Fruit fly (Drosophila melanogaster) whole organism, embryonic: ENCODE results near the gene CG46467.

Experiments used
- Atf6 ChIP-seq: fragments of 200-800 bp; sonication (Bioruptor generic); IDR thresholded peaks from 2 replicates; pipeline ENCODE4 v1.3.6; 2022; ENCODE audit warnings: missing biosample characterization, missing genetic modification characterization
- CG10543 ChIP-seq: fragments of 200-800 bp; sonication (Bioruptor generic); optimal IDR thresholded peaks from 3 replicates; lab custom pipeline; 2017; ENCODE audit warnings: missing biosample characterization, mild to moderate bottlenecking, missing genetic modification characterization, moderate library complexity
- CG11085 ChIP-seq: fragments of 200-800 bp; sonication (Bioruptor generic); IDR thresholded peaks from 2 replicates; pipeline ENCODE4 v1.3.6; 2022; ENCODE audit warnings: missing biosample characterization, missing genetic modification characterization
- CG12769 ChIP-seq: fragments of 200-800 bp; sonication (Bioruptor generic); optimal IDR thresholded peaks from 2 replicates; lab custom pipeline; 2019; ENCODE audit warnings: missing biosample characterization, mild to moderate bottlenecking, missing genetic modification characterization, moderate library complexity
- CG13894 ChIP-seq: fragments of 200-800 bp; sonication (Bioruptor generic); optimal IDR thresholded peaks from 3 replicates; lab custom pipeline; 2018; ENCODE audit warnings: missing biosample characterization, mild to moderate bottlenecking, missing genetic modification characterization, moderate library complexity
- CG14965 ChIP-seq: fragments of 200-800 bp; sonication (Bioruptor generic); optimal IDR thresholded peaks from 2 replicates; lab custom pipeline; 2016; ENCODE audit warnings: missing biosample characterization, missing genetic modification characterization, borderline replicate concordance
- CG17359 ChIP-seq: fragments of 200-800 bp; sonication (Bioruptor generic); optimal IDR thresholded peaks from 3 replicates; lab custom pipeline; 2018; ENCODE audit warnings: missing biosample characterization, mild to moderate bottlenecking, missing genetic modification characterization, moderate library complexity
- CG17361 ChIP-seq: fragments of 200-800 bp; sonication (Bioruptor generic); IDR thresholded peaks from 3 replicates; pipeline ENCODE4 v1.3.6; 2022; ENCODE audit warnings: missing biosample characterization, missing genetic modification characterization
- CG18599 ChIP-seq: fragments of 200-800 bp; sonication (Bioruptor generic); optimal IDR thresholded peaks from 3 replicates; lab custom pipeline; 2017; ENCODE audit warnings: missing biosample characterization, missing genetic modification characterization, mild to moderate bottlenecking, moderate library complexity, missing genetic modification reagents
- CG2199 ChIP-seq: fragments of 200-800 bp; sonication (Bioruptor generic); IDR thresholded peaks from 3 replicates; pipeline ENCODE4 v1.3.6; 2022; ENCODE audit warnings: missing biosample characterization, missing genetic modification characterization
- CG31441 ChIP-seq: fragments of 200-800 bp; sonication (Bioruptor generic); IDR thresholded peaks from 2 replicates; pipeline ENCODE4 v1.3.6; 2022; ENCODE audit warnings: missing biosample characterization, missing genetic modification characterization
- CG34376 ChIP-seq: fragments of 200-800 bp; sonication (Bioruptor generic); optimal IDR thresholded peaks from 2 replicates; lab custom pipeline; 2018; ENCODE audit warnings: missing biosample characterization, mild to moderate bottlenecking, missing genetic modification characterization
- CG7987 ChIP-seq: fragments of 200-800 bp; sonication (Bioruptor generic); optimal IDR thresholded peaks from 2 replicates; lab custom pipeline; 2018; ENCODE audit warnings: missing biosample characterization, mild to moderate bottlenecking, missing genetic modification characterization, moderate library complexity
- CTCF ChIP-seq: fragments of 200-800 bp; sonication (Bioruptor generic); optimal IDR thresholded peaks from 2 replicates; lab custom pipeline; 2017; ENCODE audit warnings: missing biosample characterization, mild to moderate bottlenecking, missing genetic modification characterization, moderate library complexity
- Deaf1 ChIP-seq: fragments of 200-800 bp; optimal IDR thresholded peaks from 3 replicates; lab custom pipeline; 2019; ENCODE audit warnings: missing biosample characterization, mild to moderate bottlenecking, missing genetic modification characterization, moderate library complexity
- E2f2 ChIP-seq: fragments of 200-800 bp; sonication (Bioruptor generic); IDR thresholded peaks from 2 replicates; pipeline ENCODE4 v1.3.6; 2022; ENCODE audit warnings: missing biosample characterization, missing genetic modification characterization
- Eip74EF ChIP-seq, 2 experiments: fragments of 200-800 bp in 1 of 2; fragments of >200 bp in 1 of 2; sonication (Bioruptor generic) in 1 of 2; optimal IDR thresholded peaks; 2 replicates each; lab custom pipeline; 2017 to 2019; ENCODE audit warnings: missing biosample characterization in 2 of 2, missing genetic modification characterization in 2 of 2, mild to moderate bottlenecking in 1 of 2, moderate library complexity in 1 of 2
- HLH4C ChIP-seq: fragments of 200-800 bp; sonication (Bioruptor generic); IDR thresholded peaks from 3 replicates; pipeline ENCODE4 v1.3.6; 2022; ENCODE audit warnings: missing biosample characterization, missing genetic modification characterization; ENCODE audit not compliant: partially characterized antibody
- HLHmδ ChIP-seq: fragments of 200-800 bp; sonication (Bioruptor generic); optimal IDR thresholded peaks from 2 replicates; lab custom pipeline; 2018; ENCODE audit warnings: missing biosample characterization, mild to moderate bottlenecking, missing genetic modification characterization, moderate library complexity
- Hey ChIP-seq: fragments of 200-800 bp; sonication (Bioruptor generic); optimal IDR thresholded peaks from 3 replicates; lab custom pipeline; 2018; ENCODE audit warnings: missing biosample characterization, mild to moderate bottlenecking, missing genetic modification characterization
- HmgZ ChIP-seq: fragments of 200-800 bp; sonication (Bioruptor generic); optimal IDR thresholded peaks from 2 replicates; lab custom pipeline; 2018; ENCODE audit warnings: missing biosample characterization, mild to moderate bottlenecking, missing genetic modification characterization
- Hr78 ChIP-seq, 2 experiments: fragments of 200-800 bp in 1 of 2; fragments of >200 bp in 1 of 2; sonication (Bioruptor generic) in 1 of 2; optimal IDR thresholded peaks; 2 replicates each; lab custom pipeline; 2017 to 2019; ENCODE audit warnings: missing biosample characterization in 2 of 2, missing genetic modification characterization in 2 of 2, mild to moderate bottlenecking in 1 of 2, moderate library complexity in 1 of 2
- Med ChIP-seq: fragments of 200-800 bp; sonication (Bioruptor generic); peaks from one replicate; lab custom pipeline; 2016; ENCODE audit warnings: missing biosample characterization, missing genetic modification characterization, mild to moderate bottlenecking, inconsistent platforms, moderate library complexity
- NFAT ChIP-seq: fragments of 200-800 bp; sonication (Bioruptor generic); IDR thresholded peaks from 2 replicates; pipeline ENCODE4 v1.3.6; 2022; ENCODE audit warnings: missing biosample characterization, missing genetic modification characterization
- Nf-YC ChIP-seq: fragments of 200-800 bp; optimal IDR thresholded peaks from 3 replicates; lab custom pipeline; 2019; ENCODE audit warnings: missing biosample characterization, mild to moderate bottlenecking, missing genetic modification characterization, moderate library complexity
- Pdp1 ChIP-seq, 2 experiments: fragments of 200-800 bp; sonication (Bioruptor generic); optimal IDR thresholded peaks; 3 replicates each; lab custom pipeline; 2016; ENCODE audit warnings: missing biosample characterization in 2 of 2, missing genetic modification characterization in 2 of 2, mild to moderate bottlenecking in 1 of 2, moderate library complexity in 1 of 2
- Trl ChIP-seq, 3 experiments: fragments of >200 bp in 2 of 3; fragments of 200-800 bp in 1 of 3; sonication (Bioruptor generic) in 1 of 3; optimal IDR thresholded peaks; 2 replicates in 1 of 3; 3 replicates in 2 of 3; lab custom pipeline; 2016 to 2017; ENCODE audit warnings: missing biosample characterization in 1 of 3, missing genetic modification characterization in 1 of 3
- Vsx1 ChIP-seq: fragments of 200-800 bp; sonication (Bioruptor generic); optimal IDR thresholded peaks from 2 replicates; lab custom pipeline; 2017; ENCODE audit warnings: missing biosample characterization, mild to moderate bottlenecking, missing genetic modification characterization, missing genetic modification reagents
- aop ChIP-seq: fragments of 200-800 bp; sonication (Bioruptor generic); IDR thresholded peaks from 2 replicates; pipeline ENCODE4 v1.3.6; 2022; ENCODE audit warnings: missing biosample characterization, missing genetic modification characterization
- ci ChIP-seq: fragments of 200-800 bp; sonication (Bioruptor generic); IDR thresholded peaks from 3 replicates; pipeline ENCODE4 v1.3.6; 2022; ENCODE audit warnings: missing biosample characterization, missing genetic modification characterization
- croc ChIP-seq: fragments of 200-800 bp; sonication (Bioruptor generic); conservative IDR thresholded peaks from 3 replicates; pipeline ENCODE4 v1.3.6; 2022; ENCODE audit warnings: missing biosample characterization, missing genetic modification characterization
- crp ChIP-seq, 2 experiments: fragments of 200-800 bp; sonication (Bioruptor generic); optimal IDR thresholded peaks; 2 replicates in 1 of 2; 3 replicates in 1 of 2; lab custom pipeline; 2017; ENCODE audit warnings: missing biosample characterization in 2 of 2, missing genetic modification characterization in 2 of 2, mild to moderate bottlenecking in 1 of 2, moderate library complexity in 1 of 2
- cwo ChIP-seq: fragments of 200-800 bp; sonication (Bioruptor generic); optimal IDR thresholded peaks from 3 replicates; lab custom pipeline; 2017; ENCODE audit warnings: missing biosample characterization, missing genetic modification characterization, mild to moderate bottlenecking, moderate library complexity, missing genetic modification reagents
- ftz-f1 ChIP-seq: fragments of 200-800 bp; sonication (Bioruptor generic); optimal IDR thresholded peaks from 2 replicates; lab custom pipeline; 2016; ENCODE audit warnings: missing biosample characterization, missing genetic modification characterization
- grau ChIP-seq: fragments of 200-800 bp; optimal IDR thresholded peaks from 3 replicates; lab custom pipeline; 2019; ENCODE audit warnings: missing biosample characterization, mild to moderate bottlenecking, missing genetic modification characterization, moderate library complexity
- grn ChIP-seq: fragments of 200-800 bp; sonication (Bioruptor generic); optimal IDR thresholded peaks from 3 replicates; lab custom pipeline; 2017; ENCODE audit warnings: missing biosample characterization, missing genetic modification characterization
- hkb ChIP-seq, 2 experiments: fragments of 200-800 bp in 1 of 2; fragments of >200 bp in 1 of 2; sonication (Bioruptor generic) in 1 of 2; IDR thresholded peaks in 1 of 2; optimal IDR thresholded peaks in 1 of 2; 2 replicates each; pipeline versions ENCODE4 v1.3.6 to Lab custom; 2017 to 2022; ENCODE audit warnings: missing biosample characterization in 1 of 2, missing genetic modification characterization in 1 of 2
- jigr1 ChIP-seq: fragments of 200-800 bp; sonication (Bioruptor generic); IDR thresholded peaks from 3 replicates; pipeline ENCODE4 v1.3.6; 2022; ENCODE audit warnings: missing biosample characterization, missing genetic modification characterization
- kay ChIP-seq: fragments of 200-800 bp; sonication (Bioruptor generic); optimal IDR thresholded peaks from 2 replicates; lab custom pipeline; 2016; ENCODE audit warnings: missing biosample characterization, missing genetic modification characterization
- lab ChIP-seq: fragments of 200-800 bp; sonication (Bioruptor generic); optimal IDR thresholded peaks from 3 replicates; lab custom pipeline; 2017; ENCODE audit warnings: missing biosample characterization, missing genetic modification characterization, mild to moderate bottlenecking, moderate library complexity, missing genetic modification reagents
- mirr ChIP-seq: fragments of 200-800 bp; sonication (Bioruptor generic); optimal IDR thresholded peaks from 3 replicates; lab custom pipeline; 2018; ENCODE audit warnings: missing biosample characterization, mild to moderate bottlenecking, missing genetic modification characterization
- rib ChIP-seq: fragments of 200-800 bp; sonication (Bioruptor generic); IDR thresholded peaks from 2 replicates; pipeline ENCODE4 v1.3.6; 2022; ENCODE audit warnings: missing biosample characterization, missing genetic modification characterization
- sd ChIP-seq: fragments of 200-800 bp; sonication (Bioruptor generic); optimal IDR thresholded peaks from 3 replicates; lab custom pipeline; 2018; ENCODE audit warnings: missing biosample characterization, mild to moderate bottlenecking, missing genetic modification characterization, moderate library complexity
- seq ChIP-seq: fragments of 200-800 bp; sonication (Bioruptor generic); IDR thresholded peaks from 2 replicates; pipeline ENCODE4 v1.3.6; 2022; ENCODE audit warnings: missing biosample characterization, missing genetic modification characterization
- sug ChIP-seq: fragments of 200-800 bp; optimal IDR thresholded peaks from 2 replicates; lab custom pipeline; 2019; ENCODE audit warnings: missing biosample characterization, mild to moderate bottlenecking, missing genetic modification characterization, moderate library complexity
- ttk ChIP-seq: fragments of 200-800 bp; sonication (Bioruptor generic); IDR thresholded peaks from 2 replicates; pipeline ENCODE4 v2.1.2; 2022; ENCODE audit warnings: missing biosample characterization, missing genetic modification characterization
- z ChIP-seq: fragments of 200-800 bp; sonication (Bioruptor generic); IDR thresholded peaks from 3 replicates; pipeline ENCODE4 v1.3.6; 2022; ENCODE audit warnings: missing biosample characterization, missing genetic modification characterization

Gene CG46467

dm6 chr3R:10034995-10035446 lies 160.5 kb downstream of the CG46467 start (continued):
- peak; percentile 2 for TF ChIP-seq grau (tag; lab: Kevin White, UChicago)
- peak; percentile 80 for TF ChIP-seq kay (GFP tag; lab: Kevin White, UChicago)
- peak in 1 of 2 experiments; percentile 63 for TF ChIP-seq Hr78 (GFP tag; optimal IDR thresholded peaks at IDR 0.05; lab: Kevin White, UChicago)
- no peak for TF ChIP-seq ci (GFP tag; lab: Robert Waterston, UW)
- TF ChIP-seq Hey (tag; lab: Kevin White, UChicago), result no peak
- TF ChIP-seq hkb (optimal IDR thresholded peaks at IDR 0.05; lab: Kevin White, UChicago), result no peak
- TF ChIP-seq hkb (GFP tag; IDR thresholded peaks at IDR 0.05; lab: Robert Waterston, UW), result 0 out of 2 replicates have a peak, but pooled peaks have one; percentile 8
- peak; percentile 28 for TF ChIP-seq Nf-YC
- peak; percentile 56 to 82 for TF ChIP-seq Trl (optimal IDR thresholded peaks at IDR 0.05; lab: Kevin White, UChicago)
- no peak for TF ChIP-seq Trl (GFP tag; optimal IDR thresholded peaks at IDR 0.05; lab: Kevin White, UChicago)

- TF ChIP-seq E2f2 (GFP tag; lab: Robert Waterston, UW) (no peak), z (GFP tag; lab: Robert Waterston, UW) (no peak), Med (peak; percentile 36), NFAT (GFP tag; lab: Robert Waterston, UW) (no peak), grn (GFP tag; lab: Kevin White, UChicago) (peak; percentile 93), lab (peak; percentile 74), CG12769 (tag; lab: Kevin White, UChicago) (peak; percentile 14), CG18599 (GFP tag; lab: Kevin White, UChicago) (peak; percentile 29), Hey (tag; lab: Kevin White, UChicago) (peak; percentile 68), Deaf1 (tag; lab: Kevin White, UChicago) (peak; percentile 1), croc (GFP tag; lab: Robert Waterston, UW) (no peak), CG14965 (GFP tag; lab: Kevin White, UChicago) (no peak), ftz-f1 (GFP tag; lab: Kevin White, UChicago) (peak; percentile 54), Atf6 (GFP tag; lab: Robert Waterston, UW) (no peak), CG11085 (GFP tag; lab: Robert Waterston, UW) (no peak), CG2199 (GFP tag; lab: Robert Waterston, UW) (0 out of 3 replicates have a peak, but pooled peaks have one; percentile 19), CG31441 (GFP tag; lab: Robert Waterston, UW) (no peak), mirr (GFP tag; lab: Kevin White, UChicago) (peak; percentile 95), CG34376 (GFP tag; lab: Kevin White, UChicago) (peak; percentile 67), CG10543 (GFP tag; lab: Kevin White, UChicago) (peak; percentile 36), crp (GFP tag; optimal IDR thresholded peaks at IDR 0.05; lab: Kevin White, UChicago) (no peak), jigr1 (GFP tag; lab: Robert Waterston, UW) (no peak), Pdp1 (GFP tag; optimal IDR thresholded peaks at IDR 0.05; lab: Kevin White, UChicago) (peak in 1 of 2 experiments; percentile 59), HLHmδ (GFP tag; lab: Kevin White, UChicago) (no peak), cwo (GFP tag; lab: Kevin White, UChicago) (peak; percentile 58), CG17359 (no peak), aop (GFP tag; lab: Robert Waterston, UW) (no peak), HLH4C (GFP tag; lab: Robert Waterston, UW) (no peak), Vsx1 (GFP tag; lab: Kevin White, UChicago) (peak; percentile 37), seq (GFP tag; lab: Robert Waterston, UW) (no peak), CTCF (GFP tag; lab: Kevin White, UChicago) (no peak), Eip74EF (GFP tag; optimal IDR thresholded peaks at IDR 0.05; lab: Kevin White, UChicago) (peak in 1 of 2 experiments; percentile 63), HmgZ (tag; lab: Kevin White, UChicago) (peak; percentile 1), ttk (no peak), sug (tag; lab: Kevin White, UChicago) (peak; percentile 90), CG7987 (GFP tag; lab: Kevin White, UChicago) (peak; percentile 8), sd (peak; percentile 53), rib (0 out of 2 replicates have a peak, but pooled peaks have one; percentile 13), CG13894 (no peak), CG17361 (no peak)
Observed at dm6 chr3R:10035765-10036164, 161.3 kb downstream of the CG46467 start.
